Fruit fly (Drosophila melanogaster) whole organism: ENCODE results near the gene CG33108.

Source experiments
- CG8478 ChIP-seq: fragments of >200 bp; optimal IDR thresholded peaks from 2 replicates; lab custom pipeline; 2018; ENCODE audit warnings: inconsistent platforms
- Dll ChIP-seq: fragments of >200 bp; optimal IDR thresholded peaks from 2 replicates; lab custom pipeline; 2017
- EcR ChIP-seq, 2 experiments: fragments of >200 bp; optimal IDR thresholded peaks; 2 replicates each; lab custom pipeline; 2017; ENCODE audit warnings: missing biosample characterization in 2 of 2, missing genetic modification characterization in 2 of 2, missing genetic modification reagents in 2 of 2
- pan ChIP-seq: fragments of >200 bp; optimal IDR thresholded peaks from 2 replicates; lab custom pipeline; 2017
- psq ChIP-seq: fragments of >200 bp; optimal IDR thresholded peaks from 2 replicates; lab custom pipeline; 2017
- usp ChIP-seq: fragments of >200 bp; optimal IDR thresholded peaks from 2 replicates; lab custom pipeline; 2017; ENCODE audit warnings: missing biosample characterization, missing genetic modification characterization, mixed read lengths

The CG33108 gene

DNA sequence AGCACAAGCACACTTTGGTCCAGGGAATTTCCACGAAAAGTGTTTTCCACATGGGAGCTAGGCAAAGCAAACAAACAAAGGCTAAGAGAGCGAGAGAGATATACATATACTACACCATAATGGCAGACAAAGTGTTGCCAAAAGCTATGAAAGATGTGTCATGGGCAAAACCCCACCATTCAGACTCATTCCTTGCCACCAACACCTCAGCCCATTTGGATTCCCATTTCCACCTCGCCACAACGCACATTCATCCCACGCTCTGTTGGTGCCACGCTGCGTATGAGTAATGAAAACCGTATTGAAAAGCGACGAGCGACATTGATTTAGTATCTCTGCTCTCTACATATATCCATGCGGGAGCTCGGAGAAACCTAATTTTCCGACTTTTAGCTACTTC lies 13.4 kb downstream of the CG33108 start:
- TF ChIP-seq pan (no peak), psq (lab: Kevin White, UChicago) (no peak), usp (GFP tag; lab: Kevin White, UChicago) (no peak), EcR (GFP tag; optimal IDR thresholded peaks at IDR 0.05; lab: Kevin White, UChicago) (no peak)

DNA sequence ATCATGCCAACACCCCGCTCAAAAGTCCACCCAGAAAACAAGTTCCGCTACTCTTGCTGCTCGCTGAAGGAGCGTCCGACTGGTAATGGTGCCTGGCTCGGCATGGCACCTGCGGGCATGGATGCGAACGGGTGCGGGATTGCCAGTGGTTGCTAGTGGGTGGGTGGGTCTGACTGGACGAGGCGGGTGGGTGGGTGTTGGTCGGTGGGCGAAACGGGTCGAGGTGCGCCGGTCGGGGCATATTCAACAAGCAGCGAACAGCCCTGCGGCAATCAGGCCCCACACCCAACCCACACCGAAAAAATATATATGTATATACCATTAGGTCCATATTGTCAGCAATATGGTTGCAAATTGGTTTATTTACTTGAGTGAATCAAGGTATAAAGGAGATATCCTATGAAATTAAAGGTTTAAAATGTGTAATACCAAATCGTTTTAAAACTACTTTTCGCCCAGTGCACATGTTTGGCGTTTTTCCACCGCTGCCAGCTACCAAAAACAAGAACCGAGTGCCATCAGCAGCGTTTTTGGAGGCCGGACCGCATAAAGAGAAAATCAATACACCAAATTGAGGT lies 15.3 kb downstream of the CG33108 start:
- TF ChIP-seq CG8478 (lab: Kevin White, UChicago) (no peak), psq (lab: Kevin White, UChicago) (no peak), Dll (lab: Kevin White, UChicago) (no peak), pan (no peak), usp (GFP tag; lab: Kevin White, UChicago) (no peak), EcR (GFP tag; optimal IDR thresholded peaks at IDR 0.05; lab: Kevin White, UChicago) (no peak)

DNA sequence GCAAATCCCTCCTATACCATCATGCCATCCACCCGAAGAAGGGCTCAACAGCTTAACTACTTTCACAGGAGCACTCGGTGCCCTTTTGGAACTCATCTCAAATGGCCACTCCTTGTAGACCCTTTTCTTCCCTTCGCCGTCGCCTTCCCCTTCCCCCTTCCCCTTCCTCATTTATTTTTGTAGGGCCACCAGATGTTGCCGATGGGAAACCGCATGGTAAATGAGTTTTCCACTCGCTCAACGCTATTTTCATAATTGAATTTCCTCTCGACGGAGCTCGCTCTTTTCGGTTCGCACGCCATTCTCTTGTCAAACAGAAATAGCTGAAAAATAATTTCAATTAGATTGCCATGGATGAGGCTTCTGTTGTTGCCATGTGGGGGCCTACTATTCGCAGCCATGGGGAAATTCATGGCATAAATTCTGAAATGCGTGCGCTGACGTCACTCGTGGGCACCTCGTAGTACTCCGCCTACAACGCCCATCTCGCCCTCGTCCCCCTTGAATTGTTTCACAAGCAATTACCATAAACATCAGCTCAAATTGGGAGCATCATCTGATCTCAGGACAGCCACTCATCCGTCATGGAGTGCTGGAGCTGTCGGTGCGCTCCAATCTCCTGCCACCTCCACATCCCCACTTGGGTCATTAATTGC lies 16.7 kb downstream of the CG33108 start:
- TF ChIP-seq pan, result no peak

DNA sequence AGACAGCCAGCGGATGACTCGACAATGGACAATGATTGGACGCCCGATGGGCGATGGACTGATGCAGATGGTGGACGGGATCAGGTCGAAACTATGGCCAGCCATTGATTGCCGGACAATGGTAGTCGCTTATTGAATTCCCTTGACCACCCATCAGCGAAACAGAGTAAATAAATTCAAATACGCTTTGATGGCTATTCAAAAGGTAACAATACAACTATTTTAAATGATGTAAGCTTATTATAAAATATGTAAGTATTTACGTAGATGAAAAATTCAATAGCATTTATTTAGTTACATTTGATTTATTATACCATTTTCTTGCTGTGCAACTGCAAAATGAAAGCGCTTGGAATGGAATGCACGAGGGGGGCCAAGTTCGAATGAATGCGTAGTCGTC lies 19.1 kb downstream of the CG33108 start:
- TF ChIP-seq pan (no peak), Dll (lab: Kevin White, UChicago) (no peak), EcR (GFP tag; optimal IDR thresholded peaks at IDR 0.05; lab: Kevin White, UChicago) (no peak), usp (GFP tag; lab: Kevin White, UChicago) (no peak), CG8478 (lab: Kevin White, UChicago) (no peak), psq (lab: Kevin White, UChicago) (no peak)

DNA sequence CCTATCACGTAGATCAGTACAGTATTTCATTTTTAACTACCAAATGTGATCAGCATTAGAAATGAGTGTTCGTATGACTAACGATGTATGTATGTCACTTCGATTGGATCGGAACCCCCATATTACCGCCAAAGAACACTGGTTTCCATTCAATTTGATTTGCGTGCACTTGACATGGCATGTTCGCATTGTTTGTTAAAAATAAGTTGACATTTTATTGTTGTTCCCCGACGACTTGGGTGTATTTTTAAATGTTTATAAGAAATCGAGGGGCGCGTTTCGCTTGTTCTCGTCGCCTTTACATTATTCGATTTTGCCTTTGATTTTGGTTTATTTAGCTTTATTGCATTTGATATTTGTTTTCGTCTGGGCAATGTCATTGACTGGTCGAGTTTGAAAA lies 20.0 kb downstream of the CG33108 start:
- no peak for TF ChIP-seq pan
- TF ChIP-seq psq (lab: Kevin White, UChicago), result no peak
- no peak for TF ChIP-seq usp (GFP tag; lab: Kevin White, UChicago)
- no peak for TF ChIP-seq Dll (lab: Kevin White, UChicago)
- no peak for TF ChIP-seq EcR (GFP tag; optimal IDR thresholded peaks at IDR 0.05; lab: Kevin White, UChicago)
- no peak for TF ChIP-seq CG8478 (lab: Kevin White, UChicago)

DNA sequence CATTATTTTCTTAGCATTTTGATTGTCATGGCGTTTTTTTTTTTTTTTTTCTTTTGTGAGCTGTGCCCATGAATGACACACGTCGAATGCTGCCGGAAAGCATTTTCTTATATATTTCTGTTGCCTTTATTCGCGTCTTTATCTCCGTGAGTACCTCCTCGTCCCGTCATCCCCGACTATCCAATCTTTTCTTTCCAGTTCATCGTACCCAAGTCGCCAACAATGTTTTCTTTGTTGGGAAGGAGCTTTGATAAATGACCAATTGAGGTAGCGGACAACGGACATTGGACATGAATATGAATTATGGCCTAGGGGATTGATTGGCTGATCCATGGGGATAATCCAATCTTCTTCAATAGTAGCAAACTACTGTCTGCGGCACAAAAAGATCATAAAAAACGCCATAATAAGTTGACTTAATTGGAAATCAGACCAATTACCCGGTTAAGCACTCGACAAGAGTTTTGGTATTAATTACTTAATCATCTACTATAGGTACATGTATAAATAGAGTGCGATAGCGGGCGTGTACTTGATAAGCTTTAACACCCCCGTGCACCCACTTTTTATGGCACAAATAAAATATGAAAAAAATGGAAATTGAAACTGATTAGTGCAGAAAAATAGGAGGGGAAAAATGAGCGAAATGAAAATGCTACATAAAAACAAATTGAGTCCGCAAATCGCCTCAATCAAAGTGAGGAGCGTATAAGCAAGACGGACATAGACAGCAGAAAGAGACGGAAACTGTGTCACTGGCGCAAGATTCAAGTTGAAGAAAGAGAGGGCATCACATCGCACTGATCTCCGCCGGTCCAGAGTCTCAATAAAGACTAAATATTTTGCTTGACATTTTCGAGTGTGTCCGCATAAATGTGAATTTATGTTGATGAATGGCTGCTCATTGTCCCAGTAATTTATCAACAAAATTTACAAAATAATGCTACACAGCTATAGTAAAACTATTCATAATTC lies 20.8 kb downstream of the CG33108 start:
- TF ChIP-seq CG8478 (lab: Kevin White, UChicago) (no peak), Dll (lab: Kevin White, UChicago) (no peak), EcR (GFP tag; optimal IDR thresholded peaks at IDR 0.05; lab: Kevin White, UChicago) (peak in 1 of 2 experiments; percentile 55)

DNA sequence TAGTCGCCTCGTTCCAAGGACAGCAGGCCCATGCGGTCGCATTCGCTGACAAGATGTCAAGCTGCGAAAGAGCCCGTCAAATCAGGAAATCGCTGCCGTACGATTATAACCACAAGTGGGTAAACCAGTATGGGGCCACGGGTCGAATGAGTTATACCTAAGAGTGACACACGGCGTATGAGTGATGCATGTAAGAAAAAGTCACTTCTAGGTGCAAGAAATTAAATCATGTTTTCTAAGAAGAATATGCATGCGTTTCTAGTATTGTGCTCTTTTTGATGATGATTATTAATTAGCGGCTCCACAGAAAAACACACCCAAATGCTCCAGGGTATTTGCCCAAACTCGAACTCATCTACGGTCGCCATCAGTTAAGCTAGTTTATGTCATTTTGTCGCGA lies 22.2 kb downstream of the CG33108 start:
- TF ChIP-seq EcR (GFP tag; optimal IDR thresholded peaks at IDR 0.05; lab: Kevin White, UChicago), result no peak
- no peak for TF ChIP-seq CG8478 (lab: Kevin White, UChicago)
- TF ChIP-seq psq (lab: Kevin White, UChicago), result no peak
- TF ChIP-seq usp (GFP tag; lab: Kevin White, UChicago), result no peak
- TF ChIP-seq pan, result no peak
- no peak for TF ChIP-seq Dll (lab: Kevin White, UChicago)

DNA sequence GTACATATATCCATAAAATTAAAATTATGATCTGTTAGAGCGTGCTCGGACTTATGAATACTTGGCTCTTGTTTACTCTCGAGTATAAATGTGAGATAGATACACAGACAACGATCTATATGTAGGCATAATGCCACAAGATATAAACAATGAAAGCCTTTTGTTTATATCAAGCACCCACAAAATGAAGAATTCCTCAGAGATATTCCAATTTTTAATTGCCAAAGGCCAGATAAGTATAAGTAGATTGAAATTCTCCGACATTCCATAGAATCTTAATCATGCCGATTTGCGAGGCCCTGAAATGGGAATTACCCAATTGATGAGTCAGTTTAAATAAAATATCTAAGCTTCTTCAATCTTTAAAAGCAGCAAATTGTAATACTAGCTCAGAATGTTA lies 26.4 kb downstream of the CG33108 start:
- TF ChIP-seq usp (GFP tag; lab: Kevin White, UChicago) (no peak), EcR (GFP tag; optimal IDR thresholded peaks at IDR 0.05; lab: Kevin White, UChicago) (no peak), psq (lab: Kevin White, UChicago) (no peak), Dll (lab: Kevin White, UChicago) (no peak), CG8478 (lab: Kevin White, UChicago) (no peak), pan (no peak)

DNA sequence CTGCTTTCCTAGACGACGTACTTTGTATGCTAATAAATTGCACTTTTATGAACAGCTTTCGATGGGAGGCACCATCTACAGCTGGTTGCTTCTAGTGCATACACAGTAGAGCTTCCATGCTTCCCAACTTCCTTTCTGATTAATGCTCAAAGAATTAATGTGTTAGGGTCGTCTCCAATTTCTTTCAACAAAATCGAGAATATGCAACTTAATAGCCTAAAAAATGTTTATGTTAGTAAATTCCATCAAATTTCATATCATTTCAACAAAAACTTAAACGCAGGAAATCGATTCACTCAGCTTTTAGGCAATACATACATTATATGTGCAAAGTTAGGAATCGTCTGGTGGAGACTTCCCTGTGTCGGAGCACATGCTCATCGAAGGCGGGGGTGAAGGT lies 28.7 kb downstream of the CG33108 start:
- TF ChIP-seq usp (GFP tag; lab: Kevin White, UChicago), result no peak
- TF ChIP-seq pan, result no peak
- no peak for TF ChIP-seq CG8478 (lab: Kevin White, UChicago)
- TF ChIP-seq EcR (GFP tag; optimal IDR thresholded peaks at IDR 0.05; lab: Kevin White, UChicago), result no peak
- TF ChIP-seq psq (lab: Kevin White, UChicago), result no peak
- no peak for TF ChIP-seq Dll (lab: Kevin White, UChicago)

DNA sequence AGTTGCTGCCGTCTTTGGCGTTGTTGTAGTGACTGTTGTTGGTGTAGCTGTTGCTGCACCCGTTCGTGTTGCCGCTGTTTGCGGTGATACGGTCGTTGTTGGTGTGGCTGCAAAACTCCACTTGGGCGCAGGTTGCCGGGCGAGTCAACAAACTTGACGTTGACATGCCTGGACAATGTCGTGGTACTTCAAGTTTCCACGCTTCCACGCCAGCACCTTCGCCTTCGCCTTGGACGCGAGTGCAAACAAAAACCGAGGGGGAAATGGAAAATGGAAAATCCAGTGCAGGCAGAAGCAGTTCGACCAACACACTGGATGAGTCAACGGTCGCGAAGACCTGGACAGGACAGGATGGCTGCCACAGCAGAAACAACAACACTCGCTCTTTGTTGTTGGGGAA lies 29.2 kb downstream of the CG33108 start:
- TF ChIP-seq Dll (lab: Kevin White, UChicago) (no peak), usp (GFP tag; lab: Kevin White, UChicago) (no peak), pan (no peak), CG8478 (lab: Kevin White, UChicago) (no peak), EcR (GFP tag; optimal IDR thresholded peaks at IDR 0.05; lab: Kevin White, UChicago) (peak in 1 of 2 experiments; percentile 72), psq (lab: Kevin White, UChicago) (no peak)

DNA sequence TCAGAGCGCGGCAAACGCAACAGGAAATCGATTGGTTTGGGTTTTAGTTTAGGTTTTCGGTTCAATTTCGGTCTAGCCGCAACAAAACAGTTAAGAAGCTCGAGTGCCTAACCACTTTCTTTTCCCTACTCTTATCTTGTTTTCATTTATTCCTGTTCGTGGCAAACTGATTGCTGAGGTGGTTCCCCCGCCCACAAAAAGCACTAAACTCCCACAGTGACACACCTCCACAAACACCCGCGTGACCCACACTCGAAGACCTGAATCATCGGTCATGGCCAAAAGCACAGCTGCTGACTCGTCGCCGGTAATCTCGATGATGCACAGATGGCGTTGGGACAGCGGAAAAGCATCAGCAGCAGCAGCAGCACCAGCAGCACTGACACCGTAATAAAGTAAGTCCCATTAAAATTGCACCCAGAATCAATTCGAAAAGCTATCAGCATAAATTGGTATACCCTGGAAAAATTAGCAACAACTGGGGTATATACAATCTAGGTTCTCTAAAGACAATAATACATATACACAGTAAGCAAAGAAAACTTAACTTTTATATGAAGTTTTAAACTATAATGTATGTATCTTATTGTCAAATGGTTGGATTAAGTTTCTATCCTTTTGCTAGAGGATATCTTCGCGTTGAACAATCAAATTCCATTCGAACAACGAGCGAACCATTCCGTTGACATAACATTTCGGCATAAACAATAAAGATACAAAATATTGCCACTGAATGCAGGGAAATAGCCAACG lies 30.4 kb downstream of the CG33108 start:
- no peak for TF ChIP-seq pan
- TF ChIP-seq psq (lab: Kevin White, UChicago), result no peak
- no peak for TF ChIP-seq CG8478 (lab: Kevin White, UChicago)
- no peak for TF ChIP-seq Dll (lab: Kevin White, UChicago)
- no peak for TF ChIP-seq EcR (GFP tag; optimal IDR thresholded peaks at IDR 0.05; lab: Kevin White, UChicago)
